Fruit fly (Drosophila melanogaster) whole organism: ENCODE measurements around the gene mRpS18C.

Experiments
- CG8478 ChIP-seq: fragments of >200 bp; optimal IDR thresholded peaks from 2 replicates; lab custom pipeline; 2018; ENCODE audit warnings: inconsistent platforms
- Dll ChIP-seq: fragments of >200 bp; optimal IDR thresholded peaks from 2 replicates; lab custom pipeline; 2017
- EcR ChIP-seq, 2 experiments: fragments of >200 bp; optimal IDR thresholded peaks; 2 replicates each; lab custom pipeline; 2017; ENCODE audit warnings: missing biosample characterization in 2 of 2, missing genetic modification characterization in 2 of 2, missing genetic modification reagents in 2 of 2
- pan ChIP-seq: fragments of >200 bp; optimal IDR thresholded peaks from 2 replicates; lab custom pipeline; 2017
- psq ChIP-seq: fragments of >200 bp; optimal IDR thresholded peaks from 2 replicates; lab custom pipeline; 2017
- usp ChIP-seq: fragments of >200 bp; optimal IDR thresholded peaks from 2 replicates; lab custom pipeline; 2017; ENCODE audit warnings: missing biosample characterization, missing genetic modification characterization, mixed read lengths

Gene mRpS18C

dm6 chr3R:30423695-30424094 is at the start of gene mRpS18C, which contains the start of gene CG15535:
mRpS18C (plus strand) TSS chr3R:30423974.
CG15535 (minus strand) TSS chr3R:30423929.
- TF ChIP-seq psq (lab: Kevin White, UChicago): no peak
- TF ChIP-seq EcR (GFP tag; optimal IDR thresholded peaks at IDR 0.05; lab: Kevin White, UChicago): no peak
- TF ChIP-seq CG8478 (lab: Kevin White, UChicago): no peak
- TF ChIP-seq usp (GFP tag; lab: Kevin White, UChicago): no peak
- no peak for TF ChIP-seq pan (lab: Kevin White, UChicago)
- TF ChIP-seq Dll (lab: Kevin White, UChicago): no peak

- TF ChIP-seq CG8478 (lab: Kevin White, UChicago) (no peak), Dll (lab: Kevin White, UChicago) (no peak), psq (lab: Kevin White, UChicago) (no peak), EcR (GFP tag; optimal IDR thresholded peaks at IDR 0.05; lab: Kevin White, UChicago) (no peak), usp (GFP tag; lab: Kevin White, UChicago) (no peak)
These were observed 40.6 kb upstream of the mRpS18C start for dm6 chr3R:30383181-30383580.

dm6 chr3R:30385531-30385930 is 38.2 kb upstream of the mRpS18C start:
- TF ChIP-seq pan (lab: Kevin White, UChicago): no peak

dm6 chr3R:30386759-30387437 is 36.9 kb upstream of the mRpS18C start:
- TF ChIP-seq usp (GFP tag; lab: Kevin White, UChicago): no peak
- no peak for TF ChIP-seq psq (lab: Kevin White, UChicago)
- no peak for TF ChIP-seq EcR (GFP tag; optimal IDR thresholded peaks at IDR 0.05; lab: Kevin White, UChicago)
- no peak for TF ChIP-seq CG8478 (lab: Kevin White, UChicago)
- TF ChIP-seq Dll (lab: Kevin White, UChicago): no peak
- TF ChIP-seq pan (lab: Kevin White, UChicago): no peak

dm6 chr3R:30387515-30388178 is 36.1 kb upstream of the mRpS18C start, which contains the start of the genes Fer2LCH and Fer1HCH:
Fer2LCH (plus strand) TSS chr3R:30387804.
Fer1HCH (minus strand) TSS chr3R:30388178.
- peak; percentile 36 for TF ChIP-seq Dll (lab: Kevin White, UChicago)
- no peak for TF ChIP-seq usp (GFP tag; lab: Kevin White, UChicago)

- no peak for TF ChIP-seq usp (GFP tag; lab: Kevin White, UChicago)
- TF ChIP-seq Dll (lab: Kevin White, UChicago): no peak
- TF ChIP-seq pan (lab: Kevin White, UChicago): no peak
- no peak for TF ChIP-seq psq (lab: Kevin White, UChicago)
- TF ChIP-seq CG8478 (lab: Kevin White, UChicago): no peak
- no peak for TF ChIP-seq EcR (GFP tag; optimal IDR thresholded peaks at IDR 0.05; lab: Kevin White, UChicago)
These were observed 35.4 kb upstream of the mRpS18C start for dm6 chr3R:30388215-30388871.

- no peak for TF ChIP-seq EcR (GFP tag; optimal IDR thresholded peaks at IDR 0.05; lab: Kevin White, UChicago)
- TF ChIP-seq psq (lab: Kevin White, UChicago): no peak
- no peak for TF ChIP-seq Dll (lab: Kevin White, UChicago)
- no peak for TF ChIP-seq usp (GFP tag; lab: Kevin White, UChicago)
- TF ChIP-seq pan (lab: Kevin White, UChicago): no peak
- TF ChIP-seq CG8478 (lab: Kevin White, UChicago): no peak
These were observed 34.7 kb upstream of the mRpS18C start for dm6 chr3R:30389096-30389495.

- TF ChIP-seq EcR (GFP tag; optimal IDR thresholded peaks at IDR 0.05; lab: Kevin White, UChicago) (no peak), CG8478 (lab: Kevin White, UChicago) (no peak), Dll (lab: Kevin White, UChicago) (no peak), pan (lab: Kevin White, UChicago) (no peak)
These were observed 33.5 kb upstream of the mRpS18C start for dm6 chr3R:30390304-30390703.

- TF ChIP-seq Dll (lab: Kevin White, UChicago) (no peak), EcR (GFP tag; optimal IDR thresholded peaks at IDR 0.05; lab: Kevin White, UChicago) (no peak), CG8478 (lab: Kevin White, UChicago) (no peak), pan (lab: Kevin White, UChicago) (no peak), psq (lab: Kevin White, UChicago) (no peak), usp (GFP tag; lab: Kevin White, UChicago) (no peak)
These were observed 32.7 kb upstream of the mRpS18C start for dm6 chr3R:30391098-30391497.

dm6 chr3R:30391950-30392349 is 31.8 kb upstream of the mRpS18C start:
- no peak for TF ChIP-seq Dll (lab: Kevin White, UChicago)
- no peak for TF ChIP-seq psq (lab: Kevin White, UChicago)
- TF ChIP-seq CG8478 (lab: Kevin White, UChicago): no peak
- no peak for TF ChIP-seq pan (lab: Kevin White, UChicago)
- no peak for TF ChIP-seq EcR (GFP tag; optimal IDR thresholded peaks at IDR 0.05; lab: Kevin White, UChicago)
- TF ChIP-seq usp (GFP tag; lab: Kevin White, UChicago): no peak

- TF ChIP-seq EcR (GFP tag; optimal IDR thresholded peaks at IDR 0.05; lab: Kevin White, UChicago) (no peak), pan (lab: Kevin White, UChicago) (no peak), psq (lab: Kevin White, UChicago) (no peak), usp (GFP tag; lab: Kevin White, UChicago) (no peak), Dll (lab: Kevin White, UChicago) (no peak), CG8478 (lab: Kevin White, UChicago) (no peak)
These were observed 29.9 kb upstream of the mRpS18C start for dm6 chr3R:30393909-30394308.
